Fruit fly (Drosophila melanogaster) whole organism, larva: ENCODE data around the gene CG32668.

Experiments used
- noc ChIP-seq: fragments of 200-800 bp; sonication (Bioruptor generic); optimal IDR thresholded peaks from 3 replicates; lab custom pipeline; 2019; ENCODE audit warnings: missing biosample characterization, mild to moderate bottlenecking, missing genetic modification characterization, moderate library complexity

Gene CG32668

DNA sequence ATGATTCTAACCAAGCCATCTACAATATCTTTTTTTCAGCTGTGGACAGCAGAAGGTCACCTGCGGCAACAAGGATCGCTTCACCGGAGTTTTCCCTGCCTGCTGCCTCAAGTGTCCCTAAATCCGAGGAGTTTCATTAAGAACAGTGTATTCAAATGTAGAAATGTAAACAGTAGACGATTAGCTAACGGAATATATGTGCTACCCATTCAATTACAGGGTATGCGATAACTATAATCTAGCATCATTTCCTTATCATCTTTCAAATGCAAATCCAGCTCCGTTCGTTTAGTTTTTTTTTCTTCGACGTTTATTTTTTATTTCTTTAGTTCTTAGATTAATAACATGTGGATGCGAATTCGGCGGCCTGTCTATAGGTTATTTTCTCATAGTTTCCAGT lies 15.0 kb downstream of the CG32668 start:
- TF ChIP-seq noc (tag; lab: Kevin White, UChicago): no peak

DNA sequence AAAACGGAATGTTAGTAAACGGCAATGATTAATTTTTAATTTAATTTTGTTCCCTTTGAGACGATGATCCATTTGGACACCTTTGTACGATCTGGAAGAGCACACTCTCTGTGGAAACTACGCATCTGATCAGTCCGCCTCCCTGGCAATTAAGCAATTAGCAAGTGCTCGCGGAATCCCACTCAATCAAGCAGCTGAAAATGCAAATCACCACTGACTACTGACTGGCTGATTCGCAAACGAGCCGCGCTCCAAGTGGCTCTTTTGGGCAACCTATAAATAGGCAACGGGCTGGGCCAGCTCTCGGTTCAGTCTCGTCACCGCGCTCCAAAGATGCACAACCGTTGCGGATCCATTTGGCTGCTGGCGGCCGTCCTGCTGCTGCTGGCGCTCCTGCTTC lies 15.7 kb downstream of the CG32668 start, which contains the start of gene CG15201:
TSS of gene CG15201 (plus strand) at position 301 of the 400 bp plus-strand sequence.
- no peak for TF ChIP-seq noc (tag; lab: Kevin White, UChicago)

DNA sequence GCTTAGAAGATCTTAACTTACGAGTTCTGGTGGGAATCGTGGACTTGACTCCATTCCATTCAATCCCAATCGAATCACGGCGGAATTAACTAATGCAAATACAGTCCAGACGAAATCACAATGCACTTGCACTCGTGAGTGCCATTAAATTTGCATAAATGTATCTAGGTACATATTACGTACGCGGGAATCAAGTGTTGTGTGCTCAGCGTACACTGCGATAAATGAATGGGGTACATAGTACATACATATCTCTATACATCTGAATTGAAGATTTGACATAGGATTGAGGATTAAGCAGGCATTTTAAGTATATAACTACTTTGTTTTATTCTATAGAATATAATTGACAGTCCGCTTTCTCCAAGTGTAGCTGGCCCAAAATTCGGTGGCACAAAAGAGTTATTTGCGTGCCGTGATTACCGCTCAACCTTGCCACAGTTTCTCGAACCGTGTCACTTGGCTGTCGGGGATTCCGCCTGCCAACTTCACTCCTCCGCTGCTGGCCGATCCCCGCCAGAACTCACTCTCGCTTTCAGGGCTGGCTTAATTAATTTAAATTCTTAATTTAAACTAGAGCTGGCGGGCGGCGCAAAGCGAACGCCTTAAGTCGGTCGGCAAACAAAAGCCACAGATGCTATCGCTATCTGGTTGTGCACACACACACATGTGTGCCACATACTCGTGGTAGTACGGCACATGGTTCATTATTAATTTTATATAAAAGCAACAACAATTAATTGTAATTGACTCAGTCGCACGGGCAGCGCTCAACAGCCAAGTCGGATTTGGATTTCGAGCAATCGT lies 17.6 kb downstream of the CG32668 start, which contains the start of the genes CG15199 and CG15202:
TSS of gene CG15199 (minus strand) at position 51 of the 807 bp plus-strand sequence.
TSS of gene CG15202 (plus strand) at position 757 of the 807 bp plus-strand sequence.
- TF ChIP-seq noc (tag; lab: Kevin White, UChicago): no peak

DNA sequence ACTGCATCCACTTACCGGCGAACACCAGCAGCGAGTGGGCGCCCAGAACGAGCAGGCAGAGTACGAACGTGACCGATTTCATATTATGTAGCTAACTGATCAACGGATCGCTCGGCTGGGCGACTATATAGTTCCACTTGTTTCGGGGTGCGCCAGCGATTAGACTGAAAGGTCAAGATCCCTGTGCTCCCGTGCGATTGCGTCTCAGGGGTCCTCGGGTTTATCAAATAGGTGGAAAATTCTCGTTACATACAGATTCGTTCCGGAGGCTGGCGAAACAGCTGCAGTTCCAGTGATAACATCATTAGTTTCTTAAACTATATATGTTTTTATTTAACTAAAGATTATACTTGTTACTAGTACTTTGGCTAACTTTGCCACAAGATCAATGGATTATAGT lies 19.4 kb downstream of the CG32668 start, which contains the start of gene ssp7:
TSS of gene ssp7 (minus strand) at position 101 of the 400 bp plus-strand sequence.
- TF ChIP-seq noc (tag; lab: Kevin White, UChicago): peak; percentile 24

DNA sequence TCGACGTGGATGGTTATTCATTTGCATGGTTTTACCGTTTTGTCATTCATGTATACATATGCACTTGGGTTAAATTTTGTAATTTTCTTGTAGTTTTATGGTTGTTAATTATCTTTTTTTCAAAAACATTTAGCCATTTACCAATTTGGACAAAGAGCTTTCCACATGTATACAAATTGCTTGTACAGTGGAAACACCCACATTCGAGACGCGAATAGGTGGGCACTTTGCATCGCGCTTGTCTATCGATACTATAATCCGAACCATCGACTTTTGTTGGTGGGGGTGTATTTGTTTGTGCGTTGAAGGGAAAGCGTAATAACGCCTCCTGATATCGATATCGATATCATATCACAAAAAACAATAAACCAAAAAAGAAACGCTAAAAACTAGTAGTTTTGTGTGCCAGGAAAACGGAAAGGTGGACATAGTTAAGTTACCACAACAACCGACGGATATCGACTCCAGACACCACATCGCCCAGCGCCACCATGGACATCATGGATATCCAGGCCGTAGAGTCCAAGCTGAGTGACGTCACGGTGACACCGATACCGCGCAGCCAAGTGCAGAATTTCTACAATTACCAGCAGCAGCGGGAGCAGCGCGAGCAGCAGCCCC lies 21.9 kb downstream of the CG32668 start, which contains the start of gene CDK2AP1:
TSS of gene CDK2AP1 (plus strand) at position 294 of the 621 bp plus-strand sequence.
- TF ChIP-seq noc (tag; lab: Kevin White, UChicago): no peak

DNA sequence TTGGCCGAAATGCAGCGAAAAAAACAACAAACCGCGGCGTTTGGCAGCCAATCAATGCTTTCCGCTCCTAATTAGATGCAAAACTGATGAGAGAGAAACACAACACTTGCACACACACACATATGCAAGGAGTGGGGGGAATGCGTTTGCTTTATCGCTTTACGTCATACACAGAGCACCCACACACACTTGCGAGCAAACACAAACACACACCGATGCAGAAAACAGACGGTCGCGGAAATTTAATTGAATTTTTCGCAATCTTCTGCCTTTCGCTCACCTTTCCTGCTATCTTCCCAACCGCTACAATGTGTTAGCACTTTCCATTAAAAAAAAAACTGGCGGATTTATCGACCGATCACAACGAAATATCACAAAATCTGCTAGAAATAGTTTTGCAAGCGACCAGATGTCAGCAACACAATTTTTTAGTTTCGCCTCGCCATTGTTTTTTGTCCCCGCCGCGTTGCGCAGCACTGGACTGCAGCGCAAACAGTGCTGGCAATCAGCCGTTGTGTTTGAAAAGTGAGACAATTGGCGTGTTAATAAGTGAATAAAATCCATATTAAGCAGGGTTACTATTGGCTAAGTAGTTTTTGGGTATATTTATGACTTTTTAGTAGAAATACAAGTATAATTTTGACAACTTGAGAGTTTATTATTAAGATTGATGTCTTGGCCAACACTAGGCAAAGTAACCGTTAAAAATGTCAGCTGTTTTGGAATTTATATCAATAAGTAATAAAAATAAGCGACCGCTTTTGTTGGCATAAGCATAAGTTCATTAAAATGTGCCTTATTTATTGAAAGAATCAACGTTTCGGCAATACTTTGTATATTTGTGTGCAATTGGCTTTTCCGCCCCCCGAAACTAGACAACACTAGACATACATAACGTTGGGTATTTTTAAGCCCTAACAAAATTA lies 22.7 kb downstream of the CG32668 start, which contains the start of gene Klp10A:
TSS of gene Klp10A (minus strand) at position 532 of the 926 bp plus-strand sequence.
- no peak for TF ChIP-seq noc (tag; lab: Kevin White, UChicago)

DNA sequence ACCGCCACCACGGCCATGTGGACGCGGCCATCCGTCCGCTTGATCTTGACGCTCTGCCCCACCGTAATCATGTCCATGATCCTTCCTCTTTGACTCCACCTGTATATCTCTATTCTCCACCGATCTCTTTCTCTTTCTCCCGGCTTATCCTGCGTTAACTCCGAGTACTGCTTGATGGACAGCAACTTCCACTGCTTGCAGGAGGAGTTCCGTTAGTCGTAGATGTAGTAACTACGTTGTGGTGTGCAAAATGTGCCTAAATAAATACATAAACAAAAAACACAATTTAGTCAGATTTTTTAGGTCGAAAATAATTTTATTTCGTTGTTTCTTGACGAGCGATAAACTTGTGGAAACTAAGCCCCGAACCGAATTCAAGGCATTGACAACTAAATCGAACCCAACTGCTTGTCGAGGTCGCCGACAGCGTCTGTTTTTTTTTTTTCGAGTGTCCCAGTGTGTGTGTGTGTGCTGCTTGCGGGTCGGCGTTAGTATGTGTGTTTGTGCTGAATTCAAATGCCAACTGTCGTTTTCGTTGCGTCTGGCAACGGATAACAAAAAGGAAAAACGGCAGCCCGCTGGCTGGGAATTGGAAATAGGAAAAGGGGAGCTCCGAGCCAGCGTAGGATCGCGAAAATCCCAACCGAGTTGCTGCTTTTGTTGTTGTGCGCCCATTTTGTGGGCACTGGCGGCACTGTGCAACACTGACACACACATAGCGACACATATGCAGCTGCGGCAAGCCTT lies 23.5 kb downstream of the CG32668 start:
- peak; percentile 3 for TF ChIP-seq noc (tag; lab: Kevin White, UChicago)

DNA sequence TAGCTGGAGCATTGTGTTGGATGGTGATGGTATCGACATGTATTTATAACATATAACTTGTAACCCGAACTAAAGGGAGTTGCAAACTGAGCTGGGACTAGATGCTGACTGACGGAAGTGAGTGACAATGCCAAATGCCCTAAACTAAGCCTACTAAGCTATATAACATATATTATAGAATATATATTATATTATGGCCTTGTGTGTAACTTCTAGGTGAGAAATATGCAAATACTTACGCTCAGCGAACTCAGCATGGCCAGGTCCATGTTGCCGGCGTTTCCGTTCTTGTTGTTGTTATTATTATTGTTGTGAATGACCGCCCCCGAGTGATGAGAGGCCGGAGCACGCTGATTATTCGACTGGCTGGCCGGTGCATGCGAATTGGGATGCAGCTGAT lies 27.2 kb downstream of the CG32668 start, which contains the start of gene CG44385:
TSS of gene CG44385 (minus strand) at position 101 of the 400 bp plus-strand sequence.
- no peak for TF ChIP-seq noc (tag; lab: Kevin White, UChicago)

DNA sequence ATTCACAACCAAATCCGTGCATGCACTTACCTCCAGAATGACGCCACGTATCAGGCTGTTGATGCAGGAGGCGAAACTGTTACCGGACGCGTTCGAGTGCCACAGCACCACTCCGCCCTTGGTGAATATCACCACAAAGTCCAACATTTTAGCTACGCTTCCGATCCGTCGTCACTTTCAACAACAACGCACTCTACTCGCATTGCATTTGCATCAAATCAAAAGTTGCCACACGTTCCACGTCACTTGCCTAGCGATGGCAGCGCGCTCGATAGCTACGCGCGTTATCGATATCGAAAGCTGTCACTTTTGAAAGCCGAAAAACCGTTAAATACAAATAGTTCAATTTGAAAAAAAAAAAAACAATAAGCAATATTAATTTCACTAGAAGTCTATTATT lies 30.7 kb downstream of the CG32668 start, which contains the start of gene SrpRalpha:
TSS of gene SrpRalpha (minus strand) at position 260 of the 400 bp plus-strand sequence.
- no peak for TF ChIP-seq noc (tag; lab: Kevin White, UChicago)

DNA sequence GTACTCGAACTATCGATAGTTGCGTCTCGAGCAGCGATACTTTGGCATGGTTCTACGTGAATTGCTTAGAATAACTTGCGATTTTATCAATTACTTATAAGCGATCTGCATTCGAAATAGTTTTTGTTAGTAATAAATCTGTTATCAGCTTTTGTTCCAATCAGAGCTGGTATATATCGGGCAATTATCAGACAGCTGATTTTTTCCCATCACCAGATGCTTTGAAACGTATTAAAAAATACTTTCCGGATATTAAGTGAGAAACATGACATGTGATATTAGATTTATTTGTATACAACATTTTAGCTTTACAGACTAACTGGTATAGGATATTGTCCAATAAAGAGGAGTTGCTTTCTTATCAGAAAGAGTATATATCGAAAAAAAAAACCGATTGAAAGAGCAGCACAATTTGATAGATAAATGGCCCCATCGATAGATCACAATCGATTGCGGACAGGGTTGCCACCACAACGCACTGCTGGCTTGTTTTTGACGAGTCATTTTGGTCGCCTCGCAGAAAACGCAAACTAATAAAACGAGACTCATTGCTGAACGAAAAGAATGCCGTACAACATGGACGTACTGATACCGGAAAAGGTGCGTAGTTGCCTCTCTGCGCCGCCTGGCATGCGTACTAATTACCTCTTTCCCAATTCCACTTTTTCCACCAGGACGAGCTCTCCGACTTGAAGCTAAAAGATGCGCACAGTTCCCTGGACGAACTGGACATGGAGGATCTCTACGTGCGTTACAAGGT lies 34.6 kb downstream of the CG32668 start, which contains the start of gene Rpt3:
TSS of gene Rpt3 (plus strand) at position 353 of the 760 bp plus-strand sequence.
- TF ChIP-seq noc (tag; lab: Kevin White, UChicago): no peak

DNA sequence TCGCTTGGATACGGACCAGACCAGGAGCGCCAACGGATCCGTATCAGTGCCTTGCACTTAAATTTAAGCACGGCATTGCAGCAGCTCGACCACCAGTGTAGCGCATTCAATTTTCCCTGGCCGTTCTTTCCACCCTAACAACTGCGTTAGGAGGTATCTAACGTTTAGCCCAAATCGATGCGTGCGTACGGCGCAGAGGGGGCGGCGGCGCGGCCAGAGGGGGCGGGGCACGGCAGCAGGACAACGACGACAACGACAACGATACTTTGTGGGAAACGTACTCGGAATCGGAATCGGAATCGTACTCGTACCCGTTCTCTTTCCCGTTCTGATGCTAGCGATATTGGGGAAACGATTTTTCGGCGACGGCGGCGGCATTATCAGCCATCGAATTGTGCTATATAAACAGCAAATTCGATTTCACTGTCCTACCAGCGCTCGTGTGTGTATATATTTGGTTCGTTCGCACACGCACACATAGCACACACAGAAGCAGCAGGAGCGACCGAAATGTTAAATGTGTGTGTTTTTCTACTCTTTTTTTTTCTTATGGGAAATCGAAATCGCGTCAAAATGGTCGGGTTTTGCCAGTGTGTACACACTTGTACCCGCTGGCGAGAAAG lies 35.3 kb downstream of the CG32668 start, which contains the start of gene CG11122:
TSS of gene CG11122 (minus strand) at position 601 of the 623 bp plus-strand sequence.
- no peak for TF ChIP-seq noc (tag; lab: Kevin White, UChicago)

DNA sequence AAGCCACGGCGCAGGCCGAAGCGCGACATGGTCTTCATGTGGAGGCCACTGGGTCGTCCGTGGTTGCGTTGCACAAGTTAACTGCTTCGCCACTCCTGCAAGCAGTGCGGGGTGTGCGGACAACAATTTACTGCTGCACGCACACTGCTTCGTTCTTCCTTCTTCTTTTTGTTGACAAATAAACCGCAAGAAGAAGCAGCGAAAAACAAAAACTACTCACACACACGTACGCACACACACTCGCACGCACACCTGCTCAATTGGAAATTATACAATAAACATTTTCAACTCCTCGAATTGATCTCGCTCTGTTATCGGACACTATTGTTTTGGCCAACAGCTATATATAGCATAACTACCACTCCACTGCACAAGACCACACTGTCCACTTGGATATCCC lies 36.0 kb downstream of the CG32668 start:
- TF ChIP-seq noc (tag; lab: Kevin White, UChicago): no peak

DNA sequence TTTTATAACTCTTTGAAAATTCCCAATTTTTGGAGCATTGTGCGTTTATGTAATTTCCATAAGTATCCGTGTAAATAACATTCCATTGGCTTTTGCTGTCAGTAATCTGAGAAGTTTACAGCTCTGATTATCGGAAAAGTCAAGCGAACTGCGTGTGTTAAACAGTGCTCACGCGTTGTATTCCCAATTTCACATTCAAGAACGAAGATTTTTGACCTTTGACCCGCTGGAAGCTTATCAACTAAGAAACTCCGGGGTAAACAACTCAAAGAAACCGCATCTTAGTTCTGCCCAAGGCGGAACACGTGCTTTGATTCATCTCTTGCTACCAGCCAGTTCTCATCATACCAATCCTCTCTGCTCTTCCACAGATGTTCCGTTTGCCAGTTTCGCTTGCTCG lies 49.9 kb downstream of the CG32668 start:
- TF ChIP-seq noc (tag; lab: Kevin White, UChicago): no peak
